Worm (Caenorhabditis elegans) whole organism, midembryonic: ENCODE measurements around the gene C18E9.2.

ENCODE experiments used
- T22C8.4 ChIP-seq: fragments of 200-800 bp; sonication (Bioruptor generic); IDR thresholded peaks from 2 replicates; pipeline ENCODE4 v1.3.6; 2022; ENCODE audit warnings: missing genetic modification characterization, missing compliant biosample characterization
- cog-1 ChIP-seq: sonication (generic microtip); optimal IDR thresholded peaks from 2 replicates; lab custom pipeline; 2016; ENCODE audit warnings: missing genetic modification characterization, missing compliant biosample characterization
- flt-1 ChIP-seq: fragments of 200-800 bp; sonication (Bioruptor generic); IDR thresholded peaks from 2 replicates; pipeline ENCODE4 v1.3.6; 2022; ENCODE audit warnings: missing genetic modification characterization, missing compliant biosample characterization
- klf-2 ChIP-seq: fragments of 200-800 bp; sonication (Bioruptor generic); conservative IDR thresholded peaks from 2 replicates; pipeline ENCODE4 v1.3.6; 2022; ENCODE audit warnings: missing genetic modification reagents, missing genetic modification characterization, missing compliant biosample characterization
- med-1 ChIP-seq: sonication (generic microtip); optimal IDR thresholded peaks from 2 replicates; lab custom pipeline; 2017; ENCODE audit warnings: missing genetic modification characterization, mild to moderate bottlenecking, missing compliant biosample characterization, antibody characterized with exemption, missing genetic modification reagents; ENCODE audit not compliant: insufficient read depth
- ref-1 ChIP-seq: fragments of 200-800 bp; sonication (Bioruptor generic); conservative IDR thresholded peaks from 2 replicates; pipeline ENCODE4 v1.3.6; 2022; ENCODE audit warnings: missing genetic modification reagents, missing genetic modification characterization, missing compliant biosample characterization
- tab-1 ChIP-seq: fragments of 200-800 bp; sonication (Bioruptor generic); IDR thresholded peaks from 2 replicates; pipeline ENCODE4 v1.3.6; 2022; ENCODE audit warnings: missing genetic modification characterization, missing compliant biosample characterization
- ztf-23 ChIP-seq: fragments of 200-800 bp; sonication (Bioruptor generic); IDR thresholded peaks from 2 replicates; pipeline ENCODE4 v1.3.6; 2022; ENCODE audit warnings: missing genetic modification reagents, missing genetic modification characterization, missing compliant biosample characterization
- ztf-29 ChIP-seq: fragments of 200-800 bp; sonication (Bioruptor generic); IDR thresholded peaks from 2 replicates; pipeline ENCODE4 v1.3.6; 2022; ENCODE audit warnings: missing genetic modification reagents, missing genetic modification characterization, missing compliant biosample characterization

C18E9.2 gene

DNA sequence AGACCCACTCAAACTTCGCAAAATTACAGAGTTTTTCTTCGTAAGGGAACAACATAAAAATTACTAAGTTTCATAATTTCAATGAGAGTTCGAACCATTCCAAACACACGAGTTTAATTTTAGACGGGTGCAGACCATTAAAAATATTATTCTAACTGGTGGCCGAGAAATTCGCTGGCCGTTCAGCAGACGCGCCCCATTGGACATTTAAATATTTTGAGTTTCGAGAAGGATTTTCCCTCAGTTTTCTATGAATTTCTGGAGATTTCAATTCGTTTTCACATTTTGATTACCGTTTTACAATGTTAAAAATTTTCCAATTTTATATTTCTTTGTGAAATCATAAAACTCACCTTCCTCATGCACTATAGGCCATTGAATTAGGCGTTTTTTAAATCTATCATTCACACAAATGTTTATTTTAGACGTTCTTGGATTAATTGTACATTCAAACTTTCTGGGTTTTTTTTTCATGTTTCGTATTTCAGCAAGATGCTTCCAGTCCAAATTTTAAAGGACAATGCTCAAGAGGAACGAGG is 37.5 kb upstream of the C18E9.2 start, which contains the start of gene cct-2:
Gene cct-2, plus strand, starts transcription at position 489 of the 539 bp plus-strand sequence.
- no peak for TF ChIP-seq T22C8.4 (GFP tag; lab: Robert Waterston, UW)
- no peak for TF ChIP-seq ztf-29 (GFP tag; lab: Robert Waterston, UW)
- no peak for TF ChIP-seq ref-1
- TF ChIP-seq tab-1 (GFP tag; lab: Robert Waterston, UW), result no peak

DNA sequence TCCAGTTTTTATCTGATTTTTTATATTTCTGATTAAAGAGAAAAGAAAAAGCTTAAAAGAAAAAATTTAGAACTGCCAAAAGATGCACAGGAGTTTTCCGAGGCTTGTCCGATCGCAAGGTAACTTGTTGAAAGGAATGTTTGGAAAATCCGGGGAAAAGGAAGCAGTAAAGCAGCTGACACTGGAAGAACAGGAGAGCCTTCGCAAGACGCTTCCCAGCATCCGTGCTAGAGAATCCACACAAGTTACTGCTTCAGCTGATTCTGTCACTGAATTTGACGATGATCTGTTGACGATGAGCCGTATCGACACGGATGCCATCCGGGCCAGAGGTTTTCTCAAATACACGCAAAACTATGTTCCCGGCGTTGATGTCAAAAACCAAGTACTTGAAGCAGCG is 35.0 kb upstream of the C18E9.2 start, which contains the start of gene mrpl-50:
Gene mrpl-50, plus strand, starts transcription at position 71 of the 400 bp plus-strand sequence.
- TF ChIP-seq ztf-23 (no peak), T22C8.4 (GFP tag; lab: Robert Waterston, UW) (no peak), ztf-29 (GFP tag; lab: Robert Waterston, UW) (no peak), ref-1 (no peak), med-1 (no peak), tab-1 (GFP tag; lab: Robert Waterston, UW) (no peak), cog-1 (tag; lab: Kevin White, UChicago) (no peak), flt-1 (GFP tag; lab: Robert Waterston, UW) (no peak), klf-2 (no peak)

ce11 chrII:8930763-8931162 is 34.0 kb upstream of the C18E9.2 start, which contains the start of gene enol-1:
Gene enol-1 (plus strand): TSS chrII:8930997.
- no peak for TF ChIP-seq flt-1 (GFP tag; lab: Robert Waterston, UW)
- no peak for TF ChIP-seq ref-1
- TF ChIP-seq med-1, result no peak
- no peak for TF ChIP-seq cog-1 (tag; lab: Kevin White, UChicago)
- TF ChIP-seq tab-1 (GFP tag; lab: Robert Waterston, UW), result no peak
- no peak for TF ChIP-seq T22C8.4 (GFP tag; lab: Robert Waterston, UW)
- TF ChIP-seq ztf-23, result no peak
- no peak for TF ChIP-seq klf-2

- TF ChIP-seq klf-2 (no peak), flt-1 (GFP tag; lab: Robert Waterston, UW) (no peak), ref-1 (no peak), tab-1 (GFP tag; lab: Robert Waterston, UW) (no peak), T22C8.4 (GFP tag; lab: Robert Waterston, UW) (no peak), ztf-23 (no peak), med-1 (no peak), cog-1 (tag; lab: Kevin White, UChicago) (no peak), ztf-29 (GFP tag; lab: Robert Waterston, UW) (no peak)
Measured at ce11 chrII:8931405-8932149, 33.2 kb upstream of the C18E9.2 start.

DNA sequence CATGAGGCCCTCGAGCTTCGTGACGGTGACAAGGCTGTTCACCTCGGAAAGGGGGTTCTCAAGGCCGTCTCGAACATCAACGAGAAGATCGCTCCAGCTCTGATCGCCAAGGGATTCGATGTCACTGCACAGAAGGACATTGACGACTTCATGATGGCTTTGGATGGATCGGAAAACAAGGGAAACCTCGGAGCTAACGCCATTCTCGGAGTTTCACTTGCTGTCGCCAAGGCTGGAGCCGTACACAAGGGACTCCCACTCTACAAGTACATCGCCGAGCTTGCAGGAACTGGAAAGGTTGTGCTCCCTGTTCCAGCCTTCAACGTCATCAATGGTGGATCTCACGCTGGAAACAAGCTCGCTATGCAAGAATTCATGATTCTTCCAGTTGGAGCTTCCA is 32.4 kb upstream of the C18E9.2 start:
- TF ChIP-seq flt-1 (GFP tag; lab: Robert Waterston, UW) (no peak), T22C8.4 (GFP tag; lab: Robert Waterston, UW) (no peak), klf-2 (no peak), ref-1 (no peak), ztf-29 (GFP tag; lab: Robert Waterston, UW) (no peak), med-1 (no peak), ztf-23 (no peak), tab-1 (GFP tag; lab: Robert Waterston, UW) (no peak), cog-1 (tag; lab: Kevin White, UChicago) (no peak)

DNA sequence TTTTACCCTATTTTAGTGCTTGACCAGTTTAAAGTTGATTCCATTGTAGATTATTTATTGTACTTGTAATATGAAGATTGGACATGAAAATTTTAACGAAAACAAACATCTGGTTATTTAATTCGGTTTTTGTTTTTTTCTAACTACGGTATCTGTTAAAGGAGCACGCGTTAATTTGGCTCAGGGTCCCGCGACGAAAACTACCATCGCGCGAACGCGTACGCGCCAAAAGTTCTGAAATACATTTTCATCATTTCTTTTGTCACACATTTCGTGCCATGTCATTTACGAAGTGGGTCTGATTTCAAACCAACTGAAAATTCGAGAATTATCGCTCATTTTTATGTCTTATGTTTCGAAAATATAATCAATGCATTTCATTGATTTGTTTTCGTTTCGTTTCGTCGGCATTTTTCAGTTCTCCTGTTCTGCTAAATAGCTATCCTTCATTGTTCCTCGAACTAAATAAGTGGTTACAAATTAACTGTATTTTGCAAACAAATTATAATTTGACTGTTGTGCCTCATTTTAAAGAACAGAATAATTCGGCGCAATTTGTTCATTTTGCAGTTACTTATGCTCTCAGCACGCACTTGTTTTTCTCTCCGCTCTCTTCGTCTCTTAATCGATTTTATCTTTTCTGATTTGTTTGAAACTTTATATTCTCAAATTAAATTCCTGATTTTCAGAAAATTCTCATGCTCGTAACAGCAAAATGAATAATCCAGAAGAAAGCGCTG is 30.9 kb upstream of the C18E9.2 start, which contains the start of gene T21B10.3:
Gene T21B10.3, plus strand, starts transcription at position 690 of the 740 bp plus-strand sequence.
- no peak for TF ChIP-seq cog-1 (tag; lab: Kevin White, UChicago)
- TF ChIP-seq med-1, result no peak
- no peak for TF ChIP-seq flt-1 (GFP tag; lab: Robert Waterston, UW)
- TF ChIP-seq ztf-29 (GFP tag; lab: Robert Waterston, UW), result no peak
- TF ChIP-seq klf-2, result no peak
- no peak for TF ChIP-seq ref-1
- no peak for TF ChIP-seq ztf-23
- no peak for TF ChIP-seq T22C8.4 (GFP tag; lab: Robert Waterston, UW)
- no peak for TF ChIP-seq tab-1 (GFP tag; lab: Robert Waterston, UW)

DNA sequence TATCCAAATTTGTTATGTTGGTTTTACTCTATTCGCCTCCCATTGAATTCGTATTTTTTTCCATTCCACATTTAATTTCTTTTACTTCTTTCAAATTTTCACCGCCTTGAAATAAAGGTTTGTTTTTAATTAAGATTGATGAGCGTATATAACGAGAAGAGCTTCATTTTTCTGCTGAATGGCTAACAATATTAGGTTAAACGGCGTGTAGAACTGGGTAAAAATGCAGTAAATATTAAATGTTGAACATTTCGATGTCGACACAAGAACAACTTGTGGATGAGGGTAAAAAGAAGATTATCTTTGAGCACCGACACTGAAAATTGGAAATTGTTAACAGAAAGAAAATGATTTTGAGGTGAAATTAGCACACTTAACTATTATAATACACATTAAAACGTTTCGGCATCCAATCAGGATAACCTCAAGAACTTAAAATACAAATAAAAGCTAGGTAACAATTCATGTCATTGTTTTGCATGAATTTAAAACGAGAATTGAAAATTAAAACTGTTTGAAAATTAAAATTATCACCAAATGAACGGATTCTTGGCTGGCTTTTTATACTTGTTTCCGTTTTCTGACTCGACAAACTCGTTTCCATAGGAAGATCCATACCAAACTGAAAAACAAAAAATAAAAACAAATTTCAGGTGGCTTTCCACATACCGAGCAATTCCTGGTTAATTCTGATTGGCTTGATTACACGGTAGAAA is 25.7 kb upstream of the C18E9.2 start:
- TF ChIP-seq T22C8.4 (GFP tag; lab: Robert Waterston, UW) (no peak), ztf-23 (no peak), ref-1 (no peak), klf-2 (no peak), cog-1 (tag; lab: Kevin White, UChicago) (no peak), flt-1 (GFP tag; lab: Robert Waterston, UW) (no peak)

DNA sequence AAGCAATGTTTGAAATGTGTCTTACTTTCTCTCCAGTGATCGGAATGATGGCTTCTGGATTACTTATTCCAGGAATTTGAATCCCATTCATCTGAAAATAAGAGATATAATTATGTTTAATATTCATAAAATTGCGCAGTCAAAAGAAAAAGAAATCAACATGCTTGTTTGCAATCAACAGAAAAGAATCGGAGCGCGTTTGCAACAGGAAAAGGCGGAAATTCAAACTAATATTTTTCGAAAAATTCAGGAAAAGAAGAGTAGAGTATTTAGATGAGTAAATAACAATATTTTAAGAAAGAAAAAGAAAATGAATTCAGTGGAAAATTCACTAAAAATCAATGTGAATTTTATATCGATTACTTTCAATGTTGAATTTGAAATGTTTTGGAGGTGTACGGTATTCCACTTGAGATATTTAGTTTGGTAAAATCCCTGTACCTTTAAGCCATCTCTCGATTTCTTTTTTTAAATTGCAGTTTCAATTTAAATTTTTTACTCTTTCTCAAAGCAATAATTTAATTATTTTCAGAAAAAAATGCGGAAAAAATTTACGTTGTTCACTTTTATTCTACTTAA is 24.4 kb upstream of the C18E9.2 start, which contains the start of the genes set-17 and T21B10.4:
Gene set-17, minus strand, starts transcription at position 127 of the 579 bp plus-strand sequence.
Gene T21B10.4, plus strand, starts transcription at position 533 of the 579 bp plus-strand sequence.
- TF ChIP-seq ref-1 (no peak), flt-1 (GFP tag; lab: Robert Waterston, UW) (no peak), ztf-23 (no peak)

DNA sequence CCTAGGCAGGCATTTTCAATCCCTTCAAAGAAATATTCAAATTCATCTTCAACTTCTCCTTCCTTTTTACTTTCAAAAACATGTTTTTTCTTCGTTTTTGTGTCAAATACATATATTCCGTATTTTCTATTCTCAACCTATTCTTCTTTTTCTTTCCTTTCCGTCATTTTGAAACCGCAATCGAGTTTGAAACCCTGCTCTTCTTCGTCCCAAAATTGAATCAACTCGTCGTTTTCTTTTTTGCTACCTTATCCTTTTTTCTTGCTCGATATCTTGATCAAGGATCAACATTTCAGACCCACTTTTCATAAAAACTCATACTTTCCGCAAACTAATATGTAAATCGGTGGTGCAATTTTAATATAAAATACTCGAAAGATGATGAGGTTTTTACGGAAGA is 19.6 kb upstream of the C18E9.2 start:
- TF ChIP-seq klf-2 (no peak), T22C8.4 (GFP tag; lab: Robert Waterston, UW) (no peak), med-1 (no peak), ref-1 (no peak), flt-1 (GFP tag; lab: Robert Waterston, UW) (no peak), ztf-29 (GFP tag; lab: Robert Waterston, UW) (no peak), tab-1 (GFP tag; lab: Robert Waterston, UW) (no peak), cog-1 (tag; lab: Kevin White, UChicago) (no peak), ztf-23 (no peak)
